Worm (Caenorhabditis elegans) whole organism, young adult: Measurements from ENCODE around the gene Y113G7C.1.

Experiments
- unc-62 ChIP-seq: fragments of 150-350 bp; optimal IDR thresholded peaks from 2 replicates; lab custom pipeline; 2014; ENCODE audit warnings: missing biosample characterization, missing genetic modification reagents, missing genetic modification characterization
- xnd-1 ChIP-seq: sonication (generic microtip); optimal IDR thresholded peaks from 2 replicates; lab custom pipeline; 2016; ENCODE audit warnings: missing genotype, missing genetic modification reagents, missing genetic modification characterization, missing compliant biosample characterization

DNA sequence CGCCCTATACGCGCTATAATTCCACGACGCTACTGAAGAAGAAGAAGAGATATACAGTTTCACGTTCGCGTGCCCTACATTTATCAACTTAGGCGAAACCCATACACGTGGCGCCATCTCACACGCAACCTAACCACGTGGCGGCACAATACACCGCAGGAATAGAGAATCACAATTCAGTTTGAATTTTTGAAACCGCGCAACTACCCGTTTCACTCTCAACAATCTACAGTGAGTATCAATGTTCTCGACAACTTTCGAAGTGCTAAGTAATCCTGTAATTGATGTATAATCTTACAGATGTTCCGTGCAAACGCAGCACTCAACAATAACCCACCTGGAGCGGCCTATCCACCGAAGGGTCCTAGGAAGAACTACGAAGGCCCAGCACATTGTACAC is 11.7 kb upstream of the Y113G7C.1 start, which contains the start of gene ZC15.1:
- TF ChIP-seq unc-62 (GFP tag; lab: Kevin White, UChicago) = no peak
- TF ChIP-seq xnd-1 (tag; lab: Kevin White, UChicago) = no peak
